Worm (Caenorhabditis elegans) whole organism, L4/young adult: ENCODE results near the gene cutl-4.

ENCODE experiments used
- dao-5 ChIP-seq: sonication (generic microtip); optimal IDR thresholded peaks from 2 replicates; lab custom pipeline; 2016; ENCODE audit warnings: missing genotype, missing genetic modification characterization, moderate library complexity, missing compliant biosample characterization
- him-1 ChIP-seq: sonication (generic microtip); optimal IDR thresholded peaks from 2 replicates; lab custom pipeline; 2016; ENCODE audit warnings: missing genotype, missing genetic modification reagents, missing genetic modification characterization, missing compliant biosample characterization

- TF ChIP-seq dao-5 (tag; lab: Kevin White, UChicago), result no peak
- TF ChIP-seq him-1 (tag; lab: Kevin White, UChicago), result no peak
Observed at ce11 chrV:17683763-17684162, 55.9 kb downstream of the cutl-4 start, which contains the start of gene F59A1.15.
